Fruit fly (Drosophila melanogaster) whole organism, embryonic: ENCODE data around the gene pix.
A peak's percentile ranks its signal among the peaks of the same experiment; 100 is the strongest.

ENCODE experiments used
- Abd-B ChIP-seq: fragments of 200-800 bp; sonication (Bioruptor generic); optimal IDR thresholded peaks from 2 replicates; lab custom pipeline; 2018; ENCODE audit warnings: missing biosample characterization, mild to moderate bottlenecking, missing genetic modification characterization, moderate library complexity
- Ada2b ChIP-seq: fragments of 200-800 bp; sonication (Bioruptor generic); IDR thresholded peaks from 2 replicates; pipeline ENCODE4 v1.3.6; 2022; ENCODE audit warnings: missing biosample characterization, missing genetic modification characterization
- BEAF-32 ChIP-seq: fragments of 200-800 bp; sonication (Bioruptor generic); optimal IDR thresholded peaks from 3 replicates; lab custom pipeline; 2017; ENCODE audit warnings: missing biosample characterization, missing genetic modification characterization, mild to moderate bottlenecking, moderate library complexity, missing genetic modification reagents
- CG14667 ChIP-seq: fragments of 200-800 bp; sonication (Bioruptor generic); IDR thresholded peaks from 2 replicates; pipeline ENCODE4 v1.3.6; 2022; ENCODE audit warnings: missing biosample characterization, missing genetic modification characterization
- CG15601 ChIP-seq: fragments of 200-800 bp; sonication (Bioruptor generic); optimal IDR thresholded peaks from 3 replicates; lab custom pipeline; 2019; ENCODE audit warnings: missing biosample characterization, mild to moderate bottlenecking, missing genetic modification characterization, moderate library complexity
- CG1602 ChIP-seq: fragments of 200-800 bp; sonication (Bioruptor generic); optimal IDR thresholded peaks from 3 replicates; lab custom pipeline; 2016; ENCODE audit warnings: missing biosample characterization, missing genetic modification characterization
- CG17912 ChIP-seq: fragments of 200-800 bp; sonication (Bioruptor generic); optimal IDR thresholded peaks from 2 replicates; lab custom pipeline; 2018; ENCODE audit warnings: missing biosample characterization, mild to moderate bottlenecking, missing genetic modification characterization
- CG2129 ChIP-seq: fragments of 200-800 bp; sonication (Bioruptor generic); IDR thresholded peaks from 2 replicates; pipeline ENCODE4 v1.3.6; 2022; ENCODE audit warnings: missing biosample characterization, missing genetic modification characterization; ENCODE audit not compliant: partially characterized antibody
- CG2199 ChIP-seq: fragments of 200-800 bp; sonication (Bioruptor generic); IDR thresholded peaks from 3 replicates; pipeline ENCODE4 v1.3.6; 2022; ENCODE audit warnings: missing biosample characterization, missing genetic modification characterization
- CG2678 ChIP-seq: fragments of 200-800 bp; sonication (Bioruptor generic); optimal IDR thresholded peaks from 3 replicates; lab custom pipeline; 2019; ENCODE audit warnings: missing biosample characterization, mild to moderate bottlenecking, missing genetic modification characterization, moderate library complexity
- CG3281 ChIP-seq: fragments of 200-800 bp; sonication (Bioruptor generic); optimal IDR thresholded peaks from 3 replicates; lab custom pipeline; 2017; ENCODE audit warnings: missing biosample characterization, mild to moderate bottlenecking, missing genetic modification characterization
- CG6654 ChIP-seq: fragments of 200-800 bp; sonication (Bioruptor generic); optimal IDR thresholded peaks from 2 replicates; lab custom pipeline; 2017; ENCODE audit warnings: missing biosample characterization, mild to moderate bottlenecking, missing genetic modification characterization
- CG7372 ChIP-seq: fragments of 200-800 bp; sonication (Bioruptor generic); IDR thresholded peaks from 2 replicates; pipeline ENCODE4 v1.3.6; 2022; ENCODE audit warnings: missing biosample characterization, missing genetic modification characterization
- CG8478 ChIP-seq: fragments of >200 bp; optimal IDR thresholded peaks from 2 replicates; lab custom pipeline; 2018
- CG8944 ChIP-seq: fragments of 200-800 bp; sonication (Bioruptor generic); optimal IDR thresholded peaks from 3 replicates; lab custom pipeline; 2016; ENCODE audit warnings: missing biosample characterization, missing genetic modification characterization
- CHES-1-like ChIP-seq: fragments of 200-800 bp; sonication (Bioruptor generic); optimal IDR thresholded peaks from 2 replicates; lab custom pipeline; 2016; ENCODE audit warnings: missing biosample characterization, missing genetic modification characterization
- Dek ChIP-seq: fragments of 200-800 bp; sonication (Bioruptor generic); optimal IDR thresholded peaks from 3 replicates; lab custom pipeline; 2019; ENCODE audit warnings: missing biosample characterization, mild to moderate bottlenecking, missing genetic modification characterization, moderate library complexity
- Dp ChIP-seq: fragments of 200-800 bp; sonication (Bioruptor generic); optimal IDR thresholded peaks from 2 replicates; lab custom pipeline; 2018; ENCODE audit warnings: missing biosample characterization, mild to moderate bottlenecking, missing genetic modification characterization, moderate library complexity
- E2f1 ChIP-seq: fragments of 200-800 bp; sonication (Bioruptor generic); IDR thresholded peaks from 2 replicates; pipeline ENCODE4 v1.3.6; 2022; ENCODE audit warnings: missing biosample characterization, missing genetic modification characterization
- Fer2 ChIP-seq: fragments of 200-800 bp; sonication (Bioruptor generic); optimal IDR thresholded peaks from 2 replicates; lab custom pipeline; 2018; ENCODE audit warnings: missing biosample characterization, mild to moderate bottlenecking, missing genetic modification characterization, moderate library complexity
- GATAe ChIP-seq: fragments of 200-800 bp; sonication (Bioruptor generic); conservative IDR thresholded peaks from 2 replicates; pipeline ENCODE4 v1.3.6; 2022; ENCODE audit warnings: missing biosample characterization, missing genetic modification characterization
- H15 ChIP-seq: fragments of 200-800 bp; sonication (Bioruptor generic); IDR thresholded peaks from 3 replicates; pipeline ENCODE4 v1.3.6; 2022; ENCODE audit warnings: missing biosample characterization, missing genetic modification characterization
- HLH54F ChIP-seq: fragments of 200-800 bp; sonication (Bioruptor generic); optimal IDR thresholded peaks from 3 replicates; lab custom pipeline; 2016; ENCODE audit warnings: missing biosample characterization, missing genetic modification characterization
- Hr78 ChIP-seq, 2 experiments: fragments of 200-800 bp in 1 of 2; fragments of >200 bp in 1 of 2; sonication (Bioruptor generic) in 1 of 2; optimal IDR thresholded peaks; 2 replicates each; lab custom pipeline; 2017 to 2019; ENCODE audit warnings: missing biosample characterization in 2 of 2, missing genetic modification characterization in 2 of 2, mild to moderate bottlenecking in 1 of 2, moderate library complexity in 1 of 2
- Myb ChIP-seq: fragments of 200-800 bp; sonication (Bioruptor generic); optimal IDR thresholded peaks from 2 replicates; lab custom pipeline; 2016; ENCODE audit warnings: missing biosample characterization, missing genetic modification characterization
- NfI ChIP-seq: fragments of 200-800 bp; sonication (Bioruptor generic); optimal IDR thresholded peaks from 3 replicates; lab custom pipeline; 2018; ENCODE audit warnings: missing biosample characterization, mild to moderate bottlenecking, missing genetic modification characterization, moderate library complexity
- Oli ChIP-seq: fragments of 200-800 bp; sonication (Bioruptor generic); optimal IDR thresholded peaks from 2 replicates; lab custom pipeline; 2018; ENCODE audit warnings: missing biosample characterization, mild to moderate bottlenecking, missing genetic modification characterization, moderate library complexity
- Tbp ChIP-seq: fragments of >200 bp; optimal IDR thresholded peaks from 2 replicates; lab custom pipeline; 2018; ENCODE audit warnings: missing biosample characterization, missing genetic modification characterization
- Usf ChIP-seq: fragments of 200-800 bp; sonication (Bioruptor generic); optimal IDR thresholded peaks from 2 replicates; lab custom pipeline; 2017; ENCODE audit warnings: missing genotype, missing biosample characterization, missing genetic modification characterization
- ara ChIP-seq: fragments of 200-800 bp; sonication (Bioruptor generic); IDR thresholded peaks from 2 replicates; pipeline ENCODE4 v1.3.6; 2022; ENCODE audit warnings: missing biosample characterization, missing genetic modification characterization
- bsh ChIP-seq, 2 experiments: fragments of 200-800 bp; sonication (Bioruptor generic); optimal IDR thresholded peaks; 2 replicates each; lab custom pipeline; 2017 to 2018; ENCODE audit warnings: mild to moderate bottlenecking in 2 of 2, missing biosample characterization in 2 of 2, missing genetic modification characterization in 2 of 2, moderate library complexity in 1 of 2
- cas ChIP-seq: fragments of 200-800 bp; sonication (Bioruptor generic); IDR thresholded peaks from 2 replicates; pipeline ENCODE4 v1.3.6; 2022; ENCODE audit warnings: missing biosample characterization, missing genetic modification characterization
- cato ChIP-seq: fragments of 200-800 bp; sonication (Bioruptor generic); optimal IDR thresholded peaks from 2 replicates; lab custom pipeline; 2016; ENCODE audit warnings: missing biosample characterization, missing genetic modification characterization, borderline replicate concordance
- crc ChIP-seq: fragments of 200-800 bp; sonication (Bioruptor generic); optimal IDR thresholded peaks from 2 replicates; lab custom pipeline; 2016; ENCODE audit warnings: missing biosample characterization, missing genetic modification characterization
- ems ChIP-seq: fragments of 200-800 bp; sonication (Bioruptor generic); optimal IDR thresholded peaks from 3 replicates; lab custom pipeline; 2016; ENCODE audit warnings: missing biosample characterization, missing genetic modification characterization
- esg ChIP-seq: fragments of 200-800 bp; sonication (Bioruptor generic); conservative IDR thresholded peaks from 2 replicates; pipeline ENCODE4 v1.3.6; 2022; ENCODE audit warnings: missing biosample characterization, missing genetic modification characterization
- fd102C ChIP-seq: fragments of 200-800 bp; sonication (Bioruptor generic); optimal IDR thresholded peaks from 2 replicates; lab custom pipeline; 2018; ENCODE audit warnings: missing biosample characterization, mild to moderate bottlenecking, missing genetic modification characterization, moderate library complexity
- fd3F ChIP-seq: fragments of 200-800 bp; sonication (Bioruptor generic); optimal IDR thresholded peaks from 2 replicates; lab custom pipeline; 2018; ENCODE audit warnings: missing biosample characterization, mild to moderate bottlenecking, missing genetic modification characterization, moderate library complexity
- gem ChIP-seq: fragments of 200-800 bp; sonication (Bioruptor generic); optimal IDR thresholded peaks from 2 replicates; lab custom pipeline; 2019; ENCODE audit warnings: missing biosample characterization, mild to moderate bottlenecking, missing genetic modification characterization, moderate library complexity
- gsb-n ChIP-seq: fragments of 200-800 bp; sonication (Bioruptor generic); optimal IDR thresholded peaks from 3 replicates; lab custom pipeline; 2018; ENCODE audit warnings: missing biosample characterization, mild to moderate bottlenecking, missing genetic modification characterization
- ind ChIP-seq: fragments of 200-800 bp; sonication (Bioruptor generic); optimal IDR thresholded peaks from 3 replicates; lab custom pipeline; 2016; ENCODE audit warnings: missing biosample characterization, missing genetic modification characterization
- jing ChIP-seq: fragments of 200-800 bp; sonication (Bioruptor generic); optimal IDR thresholded peaks from 2 replicates; lab custom pipeline; 2018; ENCODE audit warnings: missing biosample characterization, mild to moderate bottlenecking, missing genetic modification characterization
- klu ChIP-seq: fragments of 200-800 bp; sonication (Bioruptor generic); IDR thresholded peaks from 2 replicates; pipeline ENCODE4 v1.3.6; 2022; ENCODE audit warnings: missing biosample characterization, missing genetic modification characterization
- lmd ChIP-seq: fragments of 200-800 bp; sonication (Bioruptor generic); IDR thresholded peaks from 2 replicates; pipeline ENCODE4 v1.3.6; 2022; ENCODE audit warnings: missing biosample characterization, missing genetic modification characterization
- prd ChIP-seq, 3 experiments: fragments of >200 bp in 2 of 3; fragments of 200-800 bp in 1 of 3; sonication (Bioruptor generic) in 1 of 3; optimal IDR thresholded peaks in 2 of 3; IDR thresholded peaks in 1 of 3; 2 replicates in 2 of 3; 3 replicates in 1 of 3; pipeline versions ENCODE4 v1.3.6 to Lab custom; 2017 to 2022; ENCODE audit warnings: missing biosample characterization in 1 of 3, missing genetic modification characterization in 1 of 3
- rib ChIP-seq: fragments of 200-800 bp; sonication (Bioruptor generic); IDR thresholded peaks from 2 replicates; pipeline ENCODE4 v1.3.6; 2022; ENCODE audit warnings: missing biosample characterization, missing genetic modification characterization
- sens-2 ChIP-seq: fragments of 200-800 bp; sonication (Bioruptor generic); IDR thresholded peaks from 2 replicates; pipeline ENCODE4 v1.3.6; 2022; ENCODE audit warnings: missing biosample characterization, missing genetic modification characterization
- seq ChIP-seq: fragments of 200-800 bp; sonication (Bioruptor generic); IDR thresholded peaks from 2 replicates; pipeline ENCODE4 v1.3.6; 2022; ENCODE audit warnings: missing biosample characterization, missing genetic modification characterization
- sisA ChIP-seq: fragments of 200-800 bp; sonication (Bioruptor generic); IDR thresholded peaks from 2 replicates; pipeline ENCODE4 v1.3.6; 2022; ENCODE audit warnings: missing biosample characterization, missing genetic modification characterization
- toy ChIP-seq: fragments of 200-800 bp; sonication (Bioruptor generic); IDR thresholded peaks from 2 replicates; pipeline ENCODE4 v1.3.6; 2022; ENCODE audit warnings: missing biosample characterization, missing genetic modification characterization
- zen ChIP-seq: fragments of 200-800 bp; sonication (Bioruptor generic); optimal IDR thresholded peaks from 3 replicates; lab custom pipeline; 2018; ENCODE audit warnings: missing biosample characterization, mild to moderate bottlenecking, missing genetic modification characterization, moderate library complexity

Gene pix

DNA sequence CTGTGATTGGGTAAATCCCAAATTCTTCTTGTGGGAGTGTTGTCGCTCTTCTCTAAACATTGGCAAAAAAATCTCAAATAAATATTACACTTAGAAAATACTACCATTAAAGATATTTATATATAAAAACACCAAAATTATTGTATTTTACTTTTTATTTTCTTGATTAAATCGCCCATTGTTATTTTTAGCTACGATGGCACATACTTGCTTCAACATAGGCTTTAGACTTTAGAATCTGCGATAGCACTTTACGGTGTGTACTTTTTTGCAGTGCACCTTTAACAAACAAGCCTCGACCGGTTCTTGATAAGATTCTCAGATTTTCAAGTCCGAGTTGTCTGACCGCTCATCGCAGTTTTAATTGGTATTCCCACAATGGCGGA, 19.9 kb downstream of the pix start, which contains the start of gene GNBP3 (continued):
- TF ChIP-seq gsb-n (tag; lab: Kevin White, UChicago) (peak; percentile 35), esg (GFP tag; lab: Robert Waterston, UW) (0 out of 2 replicates have a peak, but pooled peaks have one; percentile 17), rib (no peak), toy (GFP tag; lab: Robert Waterston, UW) (no peak), CG2199 (GFP tag; lab: Robert Waterston, UW) (no peak), Fer2 (tag; lab: Kevin White, UChicago) (peak; percentile 34), E2f1 (GFP tag; lab: Robert Waterston, UW) (no peak), Oli (tag; lab: Kevin White, UChicago) (peak; percentile 19), ara (0 out of 2 replicates have a peak, but pooled peaks have one; percentile 26), gem (tag; lab: Kevin White, UChicago) (peak; percentile 80), CG6654 (GFP tag; lab: Kevin White, UChicago) (peak; percentile 32), sisA (peak; percentile 78), klu (GFP tag; lab: Robert Waterston, UW) (peak; percentile 36; the same call in 1 of the 2 replicates), ind (GFP tag; lab: Kevin White, UChicago) (peak; percentile 40), Myb (GFP tag; lab: Kevin White, UChicago) (no peak), Abd-B (GFP tag; lab: Kevin White, UChicago) (peak; percentile 54), jing (GFP tag; lab: Kevin White, UChicago) (no peak), CG14667 (GFP tag; lab: Robert Waterston, UW) (no peak), Usf (GFP tag; lab: Kevin White, UChicago) (peak; percentile 17), ems (GFP tag; lab: Kevin White, UChicago) (no peak), sens-2 (GFP tag; lab: Robert Waterston, UW) (no peak), Ada2b (GFP tag; lab: Robert Waterston, UW) (peak; percentile 69), bsh (GFP tag; optimal IDR thresholded peaks at IDR 0.05; lab: Kevin White, UChicago) (peak; percentile 70 to 87), CG8478 (lab: Kevin White, UChicago) (no peak), CG3281 (peak; percentile 88), fd3F (GFP tag; lab: Kevin White, UChicago) (peak; percentile 22), cas (GFP tag; lab: Robert Waterston, UW) (peak; percentile 19; the same call in 1 of the 2 replicates), CHES-1-like (GFP tag; lab: Kevin White, UChicago) (no peak), seq (GFP tag; lab: Robert Waterston, UW) (no peak), H15 (GFP tag; lab: Robert Waterston, UW) (no peak), Dp (GFP tag; lab: Kevin White, UChicago) (no peak), CG7372 (GFP tag; lab: Robert Waterston, UW) (0 out of 2 replicates have a peak, but pooled peaks have one; percentile 37), CG2129 (no peak), CG17912 (no peak), BEAF-32 (no peak), CG15601 (tag; lab: Kevin White, UChicago) (peak; percentile 60), HLH54F (GFP tag; lab: Kevin White, UChicago) (peak; percentile 9), CG8944 (GFP tag; lab: Kevin White, UChicago) (no peak), Hr78 (GFP tag; optimal IDR thresholded peaks at IDR 0.05; lab: Kevin White, UChicago) (peak in 1 of 2 experiments; percentile 12), cato (no peak), NfI (peak; percentile 16), CG2678 (peak; percentile 87), lmd (GFP tag; lab: Robert Waterston, UW) (no peak), zen (peak; percentile 3), crc (GFP tag; lab: Kevin White, UChicago) (no peak), Tbp (GFP tag; lab: Kevin White, UChicago) (no peak), fd102C (GFP tag; lab: Kevin White, UChicago) (no peak), Dek (tag; lab: Kevin White, UChicago) (peak; percentile 60), prd (optimal IDR thresholded peaks at IDR 0.05; lab: Kevin White, UChicago) (no peak), prd (GFP tag; IDR thresholded peaks at IDR 0.05; lab: Robert Waterston, UW) (peak; percentile 77), CG1602 (GFP tag; lab: Kevin White, UChicago) (peak; percentile 23), GATAe (GFP tag; lab: Robert Waterston, UW) (no peak)
